Fruit fly (Drosophila melanogaster) whole organism, embryonic: ENCODE measurements around the gene Mrm2.

Experiments used
- Adf1 ChIP-seq: fragments of 200-800 bp; sonication (Bioruptor generic); IDR thresholded peaks from 2 replicates; pipeline ENCODE4 v1.3.6; 2022; ENCODE audit warnings: missing biosample characterization, missing genetic modification characterization
- Antp ChIP-seq: fragments of 200-800 bp; sonication (Bioruptor generic); optimal IDR thresholded peaks from 3 replicates; lab custom pipeline; 2016; ENCODE audit warnings: missing biosample characterization, missing genetic modification characterization
- CG10321 ChIP-seq: fragments of 200-800 bp; sonication (Bioruptor generic); IDR thresholded peaks from 2 replicates; pipeline ENCODE4 v1.3.6; 2022; ENCODE audit warnings: missing biosample characterization, missing genetic modification characterization
- CG10366 ChIP-seq: fragments of 200-800 bp; sonication (Bioruptor generic); IDR thresholded peaks from 2 replicates; pipeline ENCODE4 v1.3.6; 2022; ENCODE audit warnings: missing biosample characterization, missing genetic modification characterization
- CG10979 ChIP-seq: fragments of 200-800 bp; sonication (Bioruptor generic); optimal IDR thresholded peaks from 2 replicates; lab custom pipeline; 2018; ENCODE audit warnings: missing biosample characterization, mild to moderate bottlenecking, missing genetic modification characterization, moderate library complexity
- CG12104 ChIP-seq: fragments of 200-800 bp; sonication (Bioruptor generic); optimal IDR thresholded peaks from 3 replicates; lab custom pipeline; 2016; ENCODE audit warnings: missing biosample characterization, missing genetic modification characterization
- CG12769 ChIP-seq: fragments of 200-800 bp; sonication (Bioruptor generic); optimal IDR thresholded peaks from 2 replicates; lab custom pipeline; 2019; ENCODE audit warnings: missing biosample characterization, mild to moderate bottlenecking, missing genetic modification characterization, moderate library complexity
- CG1792 ChIP-seq: fragments of 200-800 bp; sonication (Bioruptor generic); optimal IDR thresholded peaks from 2 replicates; lab custom pipeline; 2016; ENCODE audit warnings: missing biosample characterization, missing genetic modification characterization
- CG2120 ChIP-seq: fragments of 200-800 bp; sonication (Bioruptor generic); optimal IDR thresholded peaks from 3 replicates; lab custom pipeline; 2016; ENCODE audit warnings: missing biosample characterization, missing genetic modification characterization
- CG2875 ChIP-seq: fragments of 200-800 bp; sonication (Bioruptor generic); optimal IDR thresholded peaks from 2 replicates; lab custom pipeline; 2017; ENCODE audit warnings: missing biosample characterization, mild to moderate bottlenecking, missing genetic modification characterization, missing genetic modification reagents
- CG32532 ChIP-seq: fragments of 200-800 bp; sonication (Bioruptor generic); IDR thresholded peaks from 2 replicates; pipeline ENCODE4 v1.3.6; 2022; ENCODE audit warnings: missing biosample characterization, missing genetic modification characterization
- CG3995 ChIP-seq: fragments of 200-800 bp; sonication (Bioruptor generic); optimal IDR thresholded peaks from 3 replicates; lab custom pipeline; 2016; ENCODE audit warnings: missing biosample characterization, missing genetic modification characterization
- CG6765 ChIP-seq: fragments of 200-800 bp; sonication (Bioruptor generic); optimal IDR thresholded peaks from 3 replicates; lab custom pipeline; 2017; ENCODE audit warnings: missing biosample characterization, mild to moderate bottlenecking, missing genetic modification characterization
- CG6813 ChIP-seq: fragments of 200-800 bp; sonication (Bioruptor generic); optimal IDR thresholded peaks from 2 replicates; lab custom pipeline; 2017; ENCODE audit warnings: missing biosample characterization, missing genetic modification characterization, mild to moderate bottlenecking, moderate library complexity, missing genetic modification reagents
- CG7745 ChIP-seq: fragments of 200-800 bp; sonication (Bioruptor generic); optimal IDR thresholded peaks from 2 replicates; lab custom pipeline; 2018; ENCODE audit warnings: missing biosample characterization, mild to moderate bottlenecking, missing genetic modification characterization, moderate library complexity
- CG9797 ChIP-seq: fragments of 200-800 bp; sonication (Bioruptor generic); optimal IDR thresholded peaks from 3 replicates; lab custom pipeline; 2018; ENCODE audit warnings: missing biosample characterization, mild to moderate bottlenecking, missing genetic modification characterization
- CHES-1-like ChIP-seq: fragments of 200-800 bp; sonication (Bioruptor generic); optimal IDR thresholded peaks from 2 replicates; lab custom pipeline; 2016; ENCODE audit warnings: missing biosample characterization, missing genetic modification characterization
- CkIIα-i1 ChIP-seq: fragments of 200-800 bp; sonication (Bioruptor generic); IDR thresholded peaks from 2 replicates; pipeline ENCODE4 v1.3.6; 2022; ENCODE audit warnings: missing biosample characterization, missing genetic modification characterization
- D19A ChIP-seq: fragments of 200-800 bp; optimal IDR thresholded peaks from 3 replicates; lab custom pipeline; 2019; ENCODE audit warnings: missing biosample characterization, mild to moderate bottlenecking, missing genetic modification characterization, moderate library complexity
- Doc3 ChIP-seq: fragments of 200-800 bp; sonication (Bioruptor generic); IDR thresholded peaks from 3 replicates; pipeline ENCODE4 v1.3.6; 2022; ENCODE audit warnings: missing biosample characterization, missing genetic modification characterization; ENCODE audit not compliant: partially characterized antibody
- ERR ChIP-seq: fragments of 200-800 bp; sonication (Bioruptor generic); optimal IDR thresholded peaks from 2 replicates; lab custom pipeline; 2016; ENCODE audit warnings: missing biosample characterization, missing genetic modification characterization
- HLH54F ChIP-seq: fragments of 200-800 bp; sonication (Bioruptor generic); optimal IDR thresholded peaks from 3 replicates; lab custom pipeline; 2016; ENCODE audit warnings: missing biosample characterization, missing genetic modification characterization
- Hr39 ChIP-seq: fragments of >200 bp; optimal IDR thresholded peaks from 2 replicates; lab custom pipeline; 2017
- Hr78 ChIP-seq, 2 experiments: fragments of 200-800 bp in 1 of 2; fragments of >200 bp in 1 of 2; sonication (Bioruptor generic) in 1 of 2; optimal IDR thresholded peaks; 2 replicates each; lab custom pipeline; 2017 to 2019; ENCODE audit warnings: missing biosample characterization in 2 of 2, missing genetic modification characterization in 2 of 2, mild to moderate bottlenecking in 1 of 2, moderate library complexity in 1 of 2
- Med ChIP-seq: fragments of 200-800 bp; sonication (Bioruptor generic); peaks from one replicate; lab custom pipeline; 2016; ENCODE audit warnings: missing biosample characterization, missing genetic modification characterization, mild to moderate bottlenecking, inconsistent platforms, moderate library complexity
- Side ChIP-seq: fragments of 200-800 bp; sonication (Bioruptor generic); optimal IDR thresholded peaks from 2 replicates; lab custom pipeline; 2016; ENCODE audit warnings: missing biosample characterization, missing genetic modification characterization
- Sry-β ChIP-seq: fragments of 200-800 bp; sonication (Bioruptor generic); optimal IDR thresholded peaks from 2 replicates; lab custom pipeline; 2018; ENCODE audit warnings: missing biosample characterization, mild to moderate bottlenecking, missing genetic modification characterization, moderate library complexity
- ato ChIP-seq: fragments of 200-800 bp; sonication (Bioruptor generic); IDR thresholded peaks from 2 replicates; pipeline ENCODE4 v1.3.6; 2022; ENCODE audit warnings: missing biosample characterization, missing genetic modification characterization; ENCODE audit not compliant: partially characterized antibody
- az2 ChIP-seq: fragments of 200-800 bp; sonication (Bioruptor generic); optimal IDR thresholded peaks from 3 replicates; lab custom pipeline; 2016; ENCODE audit warnings: missing biosample characterization, missing genetic modification characterization
- bigmax ChIP-seq: fragments of 200-800 bp; sonication (Bioruptor generic); optimal IDR thresholded peaks from 2 replicates; lab custom pipeline; 2018; ENCODE audit warnings: missing biosample characterization, mild to moderate bottlenecking, missing genetic modification characterization
- caup ChIP-seq: fragments of 200-800 bp; sonication (Bioruptor generic); optimal IDR thresholded peaks from 3 replicates; lab custom pipeline; 2017; ENCODE audit warnings: missing biosample characterization, mild to moderate bottlenecking, missing genetic modification characterization, moderate library complexity; ENCODE audit not compliant: severe bottlenecking
- cg ChIP-seq: fragments of 200-800 bp; sonication (Bioruptor generic); optimal IDR thresholded peaks from 3 replicates; lab custom pipeline; 2019; ENCODE audit warnings: missing biosample characterization, mild to moderate bottlenecking, missing genetic modification characterization, moderate library complexity
- ci ChIP-seq: fragments of 200-800 bp; sonication (Bioruptor generic); IDR thresholded peaks from 3 replicates; pipeline ENCODE4 v1.3.6; 2022; ENCODE audit warnings: missing biosample characterization, missing genetic modification characterization
- dpn ChIP-seq, 2 experiments: fragments of 200-800 bp; sonication (Bioruptor generic); optimal IDR thresholded peaks; 3 replicates each; lab custom pipeline; 2016; ENCODE audit warnings: missing biosample characterization in 2 of 2, missing genetic modification characterization in 2 of 2
- gce ChIP-seq: fragments of 200-800 bp; sonication (Bioruptor generic); IDR thresholded peaks from 3 replicates; pipeline ENCODE4 v1.3.6; 2022; ENCODE audit warnings: missing biosample characterization, missing genetic modification characterization
- gem ChIP-seq: fragments of 200-800 bp; sonication (Bioruptor generic); optimal IDR thresholded peaks from 2 replicates; lab custom pipeline; 2019; ENCODE audit warnings: missing biosample characterization, mild to moderate bottlenecking, missing genetic modification characterization, moderate library complexity
- gfzf ChIP-seq: fragments of 200-800 bp; sonication (Bioruptor generic); optimal IDR thresholded peaks from 2 replicates; lab custom pipeline; 2016; ENCODE audit warnings: missing biosample characterization, mild to moderate bottlenecking, missing genetic modification characterization, moderate library complexity
- kah ChIP-seq: fragments of 200-800 bp; sonication (Bioruptor generic); optimal IDR thresholded peaks from 2 replicates; lab custom pipeline; 2018; ENCODE audit warnings: missing biosample characterization, mild to moderate bottlenecking, missing genetic modification characterization
- ken ChIP-seq: fragments of 200-800 bp; sonication (Bioruptor generic); IDR thresholded peaks from 3 replicates; pipeline ENCODE4 v1.3.6; 2022; ENCODE audit warnings: missing biosample characterization, missing genetic modification characterization
- lilli ChIP-seq: fragments of 200-800 bp; sonication (Bioruptor generic); optimal IDR thresholded peaks from 3 replicates; lab custom pipeline; 2016; ENCODE audit warnings: missing biosample characterization, missing genetic modification characterization
- lov ChIP-seq, 2 experiments: fragments of 200-800 bp in 1 of 2; fragments of >200 bp in 1 of 2; sonication (Bioruptor generic) in 1 of 2; IDR thresholded peaks in 1 of 2; optimal IDR thresholded peaks in 1 of 2; 2 replicates in 1 of 2; 3 replicates in 1 of 2; pipeline versions ENCODE4 v1.3.6 to Lab custom; 2017 to 2022; ENCODE audit warnings: missing biosample characterization in 1 of 2, missing genetic modification characterization in 1 of 2
- odd ChIP-seq: fragments of 200-800 bp; sonication (Bioruptor generic); optimal IDR thresholded peaks from 2 replicates; lab custom pipeline; 2017; ENCODE audit warnings: missing biosample characterization, mild to moderate bottlenecking, missing genetic modification characterization
- phol ChIP-seq: fragments of 200-800 bp; sonication (Bioruptor generic); optimal IDR thresholded peaks from 3 replicates; lab custom pipeline; 2018; ENCODE audit warnings: missing biosample characterization, mild to moderate bottlenecking, missing genetic modification characterization, moderate library complexity
- repo ChIP-seq: fragments of 200-800 bp; sonication (Bioruptor generic); optimal IDR thresholded peaks from 2 replicates; lab custom pipeline; 2016; ENCODE audit warnings: missing biosample characterization, missing genetic modification characterization
- slbo ChIP-seq: fragments of 200-800 bp; sonication (Bioruptor generic); IDR thresholded peaks from 2 replicates; pipeline ENCODE4 v1.3.6; 2022; ENCODE audit warnings: missing biosample characterization, missing genetic modification characterization
- sob ChIP-seq: fragments of 200-800 bp; sonication (Bioruptor generic); IDR thresholded peaks from 2 replicates; pipeline ENCODE4 v1.3.6; 2022; ENCODE audit warnings: missing biosample characterization, missing genetic modification characterization
- ssp ChIP-seq: fragments of 200-800 bp; sonication (Bioruptor generic); IDR thresholded peaks from 2 replicates; pipeline ENCODE4 v1.3.6; 2022; ENCODE audit warnings: missing biosample characterization, missing genetic modification characterization
- tap ChIP-seq: fragments of 200-800 bp; optimal IDR thresholded peaks from 3 replicates; lab custom pipeline; 2019; ENCODE audit warnings: missing biosample characterization, mild to moderate bottlenecking, missing genetic modification characterization, moderate library complexity
- wek ChIP-seq: fragments of 200-800 bp; sonication (Bioruptor generic); optimal IDR thresholded peaks from 3 replicates; lab custom pipeline; 2018; ENCODE audit warnings: missing biosample characterization, mild to moderate bottlenecking, missing genetic modification characterization, moderate library complexity

Gene Mrm2

DNA sequence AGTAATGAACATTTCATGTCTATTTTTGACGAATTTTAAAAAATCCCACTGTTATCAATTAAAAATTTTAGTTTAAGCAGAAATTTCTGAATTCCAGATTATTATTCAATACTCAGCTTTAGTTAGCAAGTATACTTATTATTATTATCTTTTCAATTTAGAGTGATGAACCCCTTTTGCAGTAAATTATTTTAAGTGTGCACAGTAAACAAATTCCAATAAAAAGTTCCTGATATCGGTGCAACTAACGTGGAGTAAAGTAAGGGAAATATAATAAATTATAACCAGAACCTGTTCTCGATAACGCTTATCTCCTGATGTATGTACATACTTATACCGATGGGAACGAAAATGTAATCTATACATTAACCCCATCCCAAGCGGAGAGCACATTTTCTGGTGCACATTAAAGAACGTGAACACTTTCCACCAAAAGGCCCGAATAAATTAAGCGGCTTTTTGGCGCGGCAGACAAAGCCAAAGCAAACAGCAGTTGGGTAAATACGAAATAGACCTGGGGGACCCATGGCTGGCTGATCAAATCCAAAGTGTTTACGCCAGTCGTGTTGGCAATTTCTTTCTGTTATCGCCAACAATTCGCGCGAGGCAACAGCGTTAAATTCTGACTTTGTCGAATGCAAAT, 3.3 kb upstream of the Mrm2 start (continued):
- TF ChIP-seq Doc3 (no peak), CG1792 (GFP tag; lab: Kevin White, UChicago) (peak; percentile 36), wek (GFP tag; lab: Kevin White, UChicago) (peak; percentile 38), D19A (tag; lab: Kevin White, UChicago) (peak; percentile 0), cg (no peak), az2 (no peak), HLH54F (no peak), tap (tag; lab: Kevin White, UChicago) (no peak), ato (no peak), lilli (peak; percentile 38), CG7745 (peak; percentile 44), Med (GFP tag; lab: Kevin White, UChicago) (peak; percentile 92), kah (GFP tag; lab: Kevin White, UChicago) (no peak), CG9797 (no peak), ken (GFP tag; lab: Robert Waterston, UW) (peak; percentile 48; the same call in 1 of the 3 replicates), ERR (GFP tag; lab: Kevin White, UChicago) (peak; percentile 18), CG2120 (peak; percentile 62), CG10366 (GFP tag; lab: Robert Waterston, UW) (no peak), Sry-β (GFP tag; lab: Kevin White, UChicago) (no peak), CG3995 (GFP tag; lab: Kevin White, UChicago) (peak; percentile 3), bigmax (GFP tag; lab: Kevin White, UChicago) (no peak), dpn (GFP tag; optimal IDR thresholded peaks at IDR 0.05; lab: Kevin White, UChicago) (peak in 1 of 2 experiments; percentile 2), CkIIα-i1 (GFP tag; lab: Robert Waterston, UW) (no peak), Antp (no peak), CG12104 (GFP tag; lab: Kevin White, UChicago) (peak; percentile 14), Hr39 (lab: Kevin White, UChicago) (no peak), CG10321 (GFP tag; lab: Robert Waterston, UW) (no peak), Hr78 (GFP tag; optimal IDR thresholded peaks at IDR 0.05; lab: Kevin White, UChicago) (no peak), repo (GFP tag; lab: Kevin White, UChicago) (peak; percentile 12), gem (no peak), CG10979 (tag; lab: Kevin White, UChicago) (no peak), lov (optimal IDR thresholded peaks at IDR 0.05; lab: Kevin White, UChicago) (no peak), lov (GFP tag; IDR thresholded peaks at IDR 0.05; lab: Robert Waterston, UW) (0 out of 3 replicates have a peak, but pooled peaks have one; percentile 11), CHES-1-like (GFP tag; lab: Kevin White, UChicago) (peak; percentile 10), gce (no peak), CG6813 (peak; percentile 65), CG12769 (tag; lab: Kevin White, UChicago) (no peak), CG2875 (GFP tag; lab: Kevin White, UChicago) (no peak), caup (GFP tag; lab: Kevin White, UChicago) (peak; percentile 71), gfzf (GFP tag; lab: Kevin White, UChicago) (no peak), phol (tag; lab: Kevin White, UChicago) (no peak), Side (peak; percentile 43), ssp (GFP tag; lab: Robert Waterston, UW) (no peak), CG6765 (GFP tag; lab: Kevin White, UChicago) (peak; percentile 16), odd (GFP tag; lab: Kevin White, UChicago) (peak; percentile 3), ci (GFP tag; lab: Robert Waterston, UW) (peak; percentile 46; the same call in 1 of the 3 replicates), slbo (peak; percentile 34; the same call in 1 of the 2 replicates), Adf1 (GFP tag; lab: Robert Waterston, UW) (peak; percentile 44; the same call in 1 of the 2 replicates), CG32532 (GFP tag; lab: Robert Waterston, UW) (peak; percentile 50; the same call in 1 of the 2 replicates), sob (GFP tag; lab: Robert Waterston, UW) (peak; percentile 54; the same call in 1 of the 2 replicates)
